Worm (Caenorhabditis elegans): ENCODE data around the gene srg-39.

DNA sequence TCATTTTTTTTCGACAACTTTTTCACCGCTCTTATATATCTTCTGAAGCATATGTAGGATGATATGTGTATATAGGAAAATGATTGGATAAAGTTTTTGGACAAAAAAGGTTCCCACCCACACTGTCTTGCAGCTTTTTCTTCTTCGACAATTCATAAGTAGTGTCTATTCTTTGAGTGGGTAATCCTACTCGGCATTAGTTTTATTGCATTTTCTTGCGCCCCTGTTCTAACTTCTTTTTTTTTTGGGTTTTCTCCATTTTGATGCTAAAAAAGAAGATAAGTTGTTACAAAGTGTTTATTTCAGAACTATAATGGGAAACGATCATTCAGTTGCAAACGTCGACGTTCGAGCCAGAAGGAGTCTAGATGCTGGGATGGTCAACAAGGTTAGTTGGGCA lies 17.9 kb downstream of the srg-39 start, which contains the start of gene glb-3:
- TF ChIP-seq ztf-4 (tag; optimal IDR thresholded peaks at IDR 0.05) (no peak), eor-1 (tag; optimal IDR thresholded peaks at IDR 0.05) (no peak), pha-4 (tag; optimal IDR thresholded peaks at IDR 0.05) (no peak), unc-39 (tag; optimal IDR thresholded peaks at IDR 0.05) (no peak), lin-39 (tag; optimal IDR thresholded peaks at IDR 0.05) (no peak), nhr-25 (tag; optimal IDR thresholded peaks at IDR 0.05) (no peak), nhr-12 (tag; optimal IDR thresholded peaks at IDR 0.05) (no peak), skn-1 (tag; optimal IDR thresholded peaks at IDR 0.05) (no peak), ztf-11 (tag; optimal IDR thresholded peaks at IDR 0.05) (no peak), elt-3 (tag; optimal IDR thresholded peaks at IDR 0.05) (no peak), pqm-1 (tag; optimal IDR thresholded peaks at IDR 0.05) (no peak)

Measured in whole organism, L3 larva.